Fruit fly (Drosophila melanogaster) whole organism, embryonic: Measurements from ENCODE around the gene Rbcn-3B.
A peak's percentile ranks its signal among the peaks of the same experiment; 100 is the strongest.

Source experiments
- Atf3 ChIP-seq: fragments of 200-800 bp; sonication (Bioruptor generic); optimal IDR thresholded peaks from 3 replicates; lab custom pipeline; 2016; ENCODE audit warnings: missing biosample characterization, missing genetic modification characterization
- CG10431 ChIP-seq: fragments of 200-800 bp; sonication (Bioruptor generic); optimal IDR thresholded peaks from 3 replicates; lab custom pipeline; 2018; ENCODE audit warnings: missing biosample characterization, mild to moderate bottlenecking, missing genetic modification characterization
- CG10565 ChIP-seq: fragments of 200-800 bp; sonication (Bioruptor generic); optimal IDR thresholded peaks from 3 replicates; lab custom pipeline; 2016; ENCODE audit warnings: missing biosample characterization, mild to moderate bottlenecking, missing genetic modification characterization
- CG11093 ChIP-seq: fragments of 200-800 bp; sonication (Bioruptor generic); IDR thresholded peaks from 3 replicates; pipeline ENCODE4 v1.3.6; 2022; ENCODE audit warnings: missing biosample characterization, missing genetic modification characterization
- CG12659 ChIP-seq: fragments of 200-800 bp; sonication (Bioruptor generic); optimal IDR thresholded peaks from 3 replicates; lab custom pipeline; 2017; ENCODE audit warnings: mild to moderate bottlenecking, missing biosample characterization, missing genetic modification reagents, missing genetic modification characterization
- CG14441 ChIP-seq: fragments of 200-800 bp; sonication (Bioruptor generic); IDR thresholded peaks from 2 replicates; pipeline ENCODE4 v1.3.6; 2022; ENCODE audit warnings: missing biosample characterization, missing genetic modification characterization
- CG14667 ChIP-seq: fragments of 200-800 bp; sonication (Bioruptor generic); IDR thresholded peaks from 2 replicates; pipeline ENCODE4 v1.3.6; 2022; ENCODE audit warnings: missing biosample characterization, missing genetic modification characterization
- CG15269 ChIP-seq: fragments of 200-800 bp; sonication (Bioruptor generic); optimal IDR thresholded peaks from 2 replicates; lab custom pipeline; 2018; ENCODE audit warnings: missing biosample characterization, mild to moderate bottlenecking, missing genetic modification characterization, moderate library complexity
- CG15479 ChIP-seq: fragments of 200-800 bp; sonication (Bioruptor generic); optimal IDR thresholded peaks from 3 replicates; lab custom pipeline; 2019; ENCODE audit warnings: missing biosample characterization, mild to moderate bottlenecking, missing genetic modification characterization, moderate library complexity
- CG16863 ChIP-seq: fragments of 200-800 bp; sonication (Bioruptor generic); optimal IDR thresholded peaks from 3 replicates; lab custom pipeline; 2016; ENCODE audit warnings: missing biosample characterization, missing genetic modification characterization
- CG17328 ChIP-seq: fragments of 200-800 bp; sonication (Bioruptor generic); IDR thresholded peaks from 2 replicates; pipeline ENCODE4 v1.3.6; 2022; ENCODE audit warnings: missing biosample characterization, missing genetic modification characterization
- CG2712 ChIP-seq: fragments of 200-800 bp; optimal IDR thresholded peaks from 3 replicates; lab custom pipeline; 2019; ENCODE audit warnings: missing biosample characterization, mild to moderate bottlenecking, missing genetic modification characterization, moderate library complexity
- CG3065 ChIP-seq: fragments of 200-800 bp; sonication (Bioruptor generic); optimal IDR thresholded peaks from 2 replicates; lab custom pipeline; 2016; ENCODE audit warnings: missing biosample characterization, missing genetic modification characterization
- CG5245 ChIP-seq: fragments of 200-800 bp; sonication (Bioruptor generic); optimal IDR thresholded peaks from 3 replicates; lab custom pipeline; 2016; ENCODE audit warnings: missing biosample characterization, missing genetic modification characterization
- CG6254 ChIP-seq: fragments of 200-800 bp; sonication (Bioruptor generic); optimal IDR thresholded peaks from 3 replicates; lab custom pipeline; 2017; ENCODE audit warnings: mild to moderate bottlenecking, missing biosample characterization, missing genetic modification reagents, missing genetic modification characterization
- CG7372 ChIP-seq: fragments of 200-800 bp; sonication (Bioruptor generic); IDR thresholded peaks from 2 replicates; pipeline ENCODE4 v1.3.6; 2022; ENCODE audit warnings: missing biosample characterization, missing genetic modification characterization
- CG7963 ChIP-seq: fragments of 200-800 bp; sonication (Bioruptor generic); IDR thresholded peaks from 3 replicates; pipeline ENCODE4 v1.3.6; 2022; ENCODE audit warnings: missing biosample characterization, missing genetic modification characterization; ENCODE audit not compliant: partially characterized antibody
- CG9437 ChIP-seq: fragments of 200-800 bp; sonication (Bioruptor generic); optimal IDR thresholded peaks from 2 replicates; lab custom pipeline; 2018; ENCODE audit warnings: missing biosample characterization, mild to moderate bottlenecking, missing genetic modification characterization
- CTCF ChIP-seq: fragments of 200-800 bp; sonication (Bioruptor generic); optimal IDR thresholded peaks from 2 replicates; lab custom pipeline; 2017; ENCODE audit warnings: missing biosample characterization, mild to moderate bottlenecking, missing genetic modification characterization, moderate library complexity
- Camta ChIP-seq: fragments of 200-800 bp; sonication (Bioruptor generic); optimal IDR thresholded peaks from 2 replicates; lab custom pipeline; 2016; ENCODE audit warnings: missing biosample characterization, missing genetic modification characterization
- Doc3 ChIP-seq: fragments of 200-800 bp; sonication (Bioruptor generic); IDR thresholded peaks from 3 replicates; pipeline ENCODE4 v1.3.6; 2022; ENCODE audit warnings: missing biosample characterization, missing genetic modification characterization; ENCODE audit not compliant: partially characterized antibody
- Drgx ChIP-seq: fragments of 200-800 bp; sonication (Bioruptor generic); IDR thresholded peaks from 2 replicates; pipeline ENCODE4 v1.3.6; 2022; ENCODE audit warnings: missing biosample characterization, missing genetic modification characterization
- ERR ChIP-seq: fragments of 200-800 bp; sonication (Bioruptor generic); optimal IDR thresholded peaks from 2 replicates; lab custom pipeline; 2016; ENCODE audit warnings: missing biosample characterization, missing genetic modification characterization
- Fer2 ChIP-seq: fragments of 200-800 bp; sonication (Bioruptor generic); optimal IDR thresholded peaks from 2 replicates; lab custom pipeline; 2018; ENCODE audit warnings: missing biosample characterization, mild to moderate bottlenecking, missing genetic modification characterization, moderate library complexity
- HLH54F ChIP-seq: fragments of 200-800 bp; sonication (Bioruptor generic); optimal IDR thresholded peaks from 3 replicates; lab custom pipeline; 2016; ENCODE audit warnings: missing biosample characterization, missing genetic modification characterization
- HmgZ ChIP-seq: fragments of 200-800 bp; sonication (Bioruptor generic); optimal IDR thresholded peaks from 2 replicates; lab custom pipeline; 2018; ENCODE audit warnings: missing biosample characterization, mild to moderate bottlenecking, missing genetic modification characterization
- Hsf ChIP-seq: fragments of 200-800 bp; sonication (Bioruptor generic); optimal IDR thresholded peaks from 3 replicates; lab custom pipeline; 2016; ENCODE audit warnings: missing biosample characterization, missing genetic modification characterization
- MBD-R2 ChIP-seq: fragments of 200-800 bp; sonication (Bioruptor generic); IDR thresholded peaks from 2 replicates; pipeline ENCODE4 v1.3.6; 2022; ENCODE audit warnings: missing biosample characterization, missing genetic modification characterization
- Nf-YC ChIP-seq: fragments of 200-800 bp; optimal IDR thresholded peaks from 3 replicates; lab custom pipeline; 2019; ENCODE audit warnings: missing biosample characterization, mild to moderate bottlenecking, missing genetic modification characterization, moderate library complexity
- PHDP ChIP-seq: fragments of 200-800 bp; sonication (Bioruptor generic); optimal IDR thresholded peaks from 3 replicates; lab custom pipeline; 2018; ENCODE audit warnings: missing biosample characterization, mild to moderate bottlenecking, missing genetic modification characterization, moderate library complexity
- Spps ChIP-seq: fragments of 200-800 bp; sonication (Bioruptor generic); optimal IDR thresholded peaks from 2 replicates; lab custom pipeline; 2018; ENCODE audit warnings: missing biosample characterization, mild to moderate bottlenecking, missing genetic modification characterization
- Taf1 ChIP-seq: fragments of 200-800 bp; sonication (Bioruptor generic); IDR thresholded peaks from 2 replicates; pipeline ENCODE4 v1.3.6; 2022; ENCODE audit warnings: missing biosample characterization, missing genetic modification characterization
- bigmax ChIP-seq: fragments of 200-800 bp; sonication (Bioruptor generic); optimal IDR thresholded peaks from 2 replicates; lab custom pipeline; 2018; ENCODE audit warnings: missing biosample characterization, mild to moderate bottlenecking, missing genetic modification characterization
- bowl ChIP-seq: fragments of 200-800 bp; sonication (Bioruptor generic); IDR thresholded peaks from 2 replicates; pipeline ENCODE4 v1.3.6; 2022; ENCODE audit warnings: missing biosample characterization, missing genetic modification characterization
- crol ChIP-seq: fragments of 200-800 bp; sonication (Bioruptor generic); IDR thresholded peaks from 2 replicates; pipeline ENCODE4 v1.3.6; 2022; ENCODE audit warnings: missing biosample characterization, missing genetic modification characterization
- dati ChIP-seq: fragments of 200-800 bp; sonication (Bioruptor generic); IDR thresholded peaks from 2 replicates; pipeline ENCODE4 v1.3.6; 2022; ENCODE audit warnings: missing biosample characterization, missing genetic modification characterization
- fd96Cb ChIP-seq: fragments of 200-800 bp; sonication (Bioruptor generic); optimal IDR thresholded peaks from 2 replicates; lab custom pipeline; 2018; ENCODE audit warnings: missing biosample characterization, mild to moderate bottlenecking, missing genetic modification characterization, moderate library complexity
- fru ChIP-seq: fragments of >200 bp; optimal IDR thresholded peaks from 2 replicates; lab custom pipeline; 2017
- gem ChIP-seq: fragments of 200-800 bp; sonication (Bioruptor generic); optimal IDR thresholded peaks from 2 replicates; lab custom pipeline; 2019; ENCODE audit warnings: missing biosample characterization, mild to moderate bottlenecking, missing genetic modification characterization, moderate library complexity
- ham ChIP-seq: fragments of 200-800 bp; sonication (Bioruptor generic); IDR thresholded peaks from 2 replicates; pipeline ENCODE4 v1.3.6; 2022; ENCODE audit warnings: missing biosample characterization, missing genetic modification characterization
- hth ChIP-seq: fragments of >200 bp; optimal IDR thresholded peaks from 2 replicates; lab custom pipeline; 2017; ENCODE audit warnings: inconsistent platforms
- klu ChIP-seq: fragments of 200-800 bp; sonication (Bioruptor generic); IDR thresholded peaks from 2 replicates; pipeline ENCODE4 v1.3.6; 2022; ENCODE audit warnings: missing biosample characterization, missing genetic modification characterization
- luna ChIP-seq: fragments of 200-800 bp; sonication (Bioruptor generic); optimal IDR thresholded peaks from 2 replicates; lab custom pipeline; 2016; ENCODE audit warnings: missing biosample characterization, missing genetic modification characterization
- nerfin-1 ChIP-seq: fragments of 200-800 bp; sonication (Bioruptor generic); optimal IDR thresholded peaks from 3 replicates; lab custom pipeline; 2019; ENCODE audit warnings: missing biosample characterization, mild to moderate bottlenecking, missing genetic modification characterization, moderate library complexity
- nerfin-2 ChIP-seq: fragments of 200-800 bp; sonication (Bioruptor generic); IDR thresholded peaks from 2 replicates; pipeline ENCODE4 v1.3.6; 2022; ENCODE audit warnings: missing biosample characterization, missing genetic modification characterization; ENCODE audit not compliant: partially characterized antibody
- otp ChIP-seq: fragments of 200-800 bp; sonication (Bioruptor generic); IDR thresholded peaks from 3 replicates; pipeline ENCODE4, ENCODE4 v1.3.6; 2022; ENCODE audit warnings: missing biosample characterization, missing genetic modification characterization
- tin ChIP-seq: fragments of 200-800 bp; sonication (Bioruptor generic); optimal IDR thresholded peaks from 3 replicates; lab custom pipeline; 2016; ENCODE audit warnings: missing biosample characterization, missing genetic modification characterization
- tx ChIP-seq: fragments of 200-800 bp; sonication (Bioruptor generic); optimal IDR thresholded peaks from 2 replicates; lab custom pipeline; 2016; ENCODE audit warnings: missing biosample characterization, missing genetic modification characterization
- unc-4 ChIP-seq: fragments of 200-800 bp; sonication (Bioruptor generic); IDR thresholded peaks from 2 replicates; pipeline ENCODE4 v1.3.6; 2022; ENCODE audit warnings: missing biosample characterization, missing genetic modification characterization; ENCODE audit not compliant: partially characterized antibody
- wek ChIP-seq: fragments of 200-800 bp; sonication (Bioruptor generic); optimal IDR thresholded peaks from 3 replicates; lab custom pipeline; 2018; ENCODE audit warnings: missing biosample characterization, mild to moderate bottlenecking, missing genetic modification characterization, moderate library complexity
- z ChIP-seq: fragments of 200-800 bp; sonication (Bioruptor generic); IDR thresholded peaks from 3 replicates; pipeline ENCODE4 v1.3.6; 2022; ENCODE audit warnings: missing biosample characterization, missing genetic modification characterization
- zfh1 ChIP-seq: fragments of 200-800 bp; sonication (Bioruptor generic); IDR thresholded peaks from 3 replicates; pipeline ENCODE4 v1.3.6; 2022; ENCODE audit warnings: missing biosample characterization, missing genetic modification characterization

The Rbcn-3B gene

dm6 chrX:1861620-1862184 lies 47.0 kb upstream of the Rbcn-3B start, which contains the start of gene deltaCOP (continued):
- TF ChIP-seq zfh1 (GFP tag; lab: Robert Waterston, UW) (peak; percentile 70), bowl (GFP tag; lab: Robert Waterston, UW) (no peak; the same call in 1 of the 2 replicates), PHDP (tag; lab: Kevin White, UChicago) (peak; percentile 75), CG7372 (GFP tag; lab: Robert Waterston, UW) (peak; percentile 73), Hsf (GFP tag; lab: Kevin White, UChicago) (peak; percentile 92), nerfin-1 (tag; lab: Kevin White, UChicago) (peak; percentile 11), gem (no peak), luna (GFP tag; lab: Kevin White, UChicago) (peak; percentile 89), CG16863 (GFP tag; lab: Kevin White, UChicago) (peak; percentile 89), CG6254 (GFP tag; lab: Kevin White, UChicago) (peak; percentile 43), CG11093 (GFP tag; lab: Robert Waterston, UW) (peak; percentile 78; the same call in 2 of the 3 replicates), Nf-YC (tag; lab: Kevin White, UChicago) (peak; percentile 60), CG7963 (GFP tag; lab: Robert Waterston, UW) (no peak), Camta (GFP tag; lab: Kevin White, UChicago) (peak; percentile 88), CG3065 (GFP tag; lab: Kevin White, UChicago) (peak; percentile 74), CG5245 (peak; percentile 48), HLH54F (GFP tag; lab: Kevin White, UChicago) (peak; percentile 95), Doc3 (GFP tag; lab: Robert Waterston, UW) (no peak), klu (GFP tag; lab: Robert Waterston, UW) (peak; percentile 85), Fer2 (peak; percentile 56), otp (no peak), crol (GFP tag; lab: Robert Waterston, UW) (peak; percentile 20; the same call in 1 of the 2 replicates), dati (GFP tag; lab: Robert Waterston, UW) (no peak), HmgZ (tag; lab: Kevin White, UChicago) (peak; percentile 79), ham (peak; percentile 65; the same call in 1 of the 2 replicates), CG17328 (peak; percentile 70), CTCF (GFP tag; lab: Kevin White, UChicago) (peak; percentile 36), z (GFP tag; lab: Robert Waterston, UW) (no peak), CG9437 (peak; percentile 70), CG10565 (GFP tag; lab: Kevin White, UChicago) (peak; percentile 43), Taf1 (GFP tag; lab: Robert Waterston, UW) (peak; percentile 78), CG15269 (tag; lab: Kevin White, UChicago) (peak; percentile 79), ERR (GFP tag; lab: Kevin White, UChicago) (peak; percentile 81), tin (peak; percentile 87), MBD-R2 (GFP tag; lab: Robert Waterston, UW) (peak; percentile 83), wek (GFP tag; lab: Kevin White, UChicago) (peak; percentile 37), tx (GFP tag; lab: Kevin White, UChicago) (peak; percentile 92), unc-4 (GFP tag; lab: Robert Waterston, UW) (no peak), CG10431 (no peak), CG12659 (GFP tag; lab: Kevin White, UChicago) (peak; percentile 90), Atf3 (GFP tag; lab: Kevin White, UChicago) (peak; percentile 86), bigmax (GFP tag; lab: Kevin White, UChicago) (no peak), Spps (peak; percentile 14), CG14667 (GFP tag; lab: Robert Waterston, UW) (peak; percentile 62), fru (no peak), CG2712 (peak; percentile 74), fd96Cb (tag; lab: Kevin White, UChicago) (peak; percentile 73), CG14441 (GFP tag; lab: Robert Waterston, UW) (peak; percentile 75), CG15479 (GFP tag; lab: Kevin White, UChicago) (no peak), nerfin-2 (GFP tag; lab: Robert Waterston, UW) (no peak), hth (no peak), Drgx (GFP tag; lab: Robert Waterston, UW) (peak; percentile 77)
